Worm (Caenorhabditis elegans) whole organism, young adult: ENCODE measurements around the gene cnc-9.
A peak's percentile ranks its signal among the peaks of the same experiment; 100 is the strongest.

Experiments
- F10E7.11 ChIP-seq: sonication (generic microtip); optimal IDR thresholded peaks from 2 replicates; lab custom pipeline; 2017; ENCODE audit warnings: mild to moderate bottlenecking, missing genetic modification characterization, moderate library complexity, missing compliant biosample characterization
- F23B12.7 ChIP-seq: sonication (generic microtip); optimal IDR thresholded peaks from 2 replicates; lab custom pipeline; 2017; ENCODE audit warnings: missing genetic modification characterization, mild to moderate bottlenecking, missing compliant biosample characterization, antibody characterized with exemption, moderate library complexity; ENCODE audit not compliant: insufficient read depth
- F37B4.10 ChIP-seq: fragments of 200-800 bp; sonication (Bioruptor generic); IDR thresholded peaks from 2 replicates; pipeline ENCODE4 v1.3.6; 2022; ENCODE audit warnings: missing genetic modification characterization, missing compliant biosample characterization
- F39B2.1 ChIP-seq: fragments of 200-800 bp; sonication (Bioruptor generic); IDR thresholded peaks from 2 replicates; pipeline ENCODE4 v1.3.6; 2022; ENCODE audit warnings: missing genetic modification reagents, missing genetic modification characterization, missing compliant biosample characterization
- F52B5.7 ChIP-seq: sonication (generic microtip); optimal IDR thresholded peaks from 2 replicates; lab custom pipeline; 2016; ENCODE audit warnings: mild to moderate bottlenecking, missing genetic modification characterization, missing compliant biosample characterization
- Y53F4B.3 ChIP-seq: fragments of 200-800 bp; sonication (Bioruptor generic); IDR thresholded peaks from 2 replicates; pipeline ENCODE4 v1.3.6; 2022; ENCODE audit warnings: missing genetic modification reagents, missing genetic modification characterization, missing compliant biosample characterization
- Y67H2A.10 ChIP-seq: fragments of 200-800 bp; sonication (Bioruptor generic); conservative IDR thresholded peaks from 2 replicates; pipeline ENCODE4 v1.3.6; 2022; ENCODE audit warnings: missing genetic modification reagents, missing genetic modification characterization, missing compliant biosample characterization
- attf-3 ChIP-seq: fragments of 200-800 bp; sonication (Bioruptor generic); conservative IDR thresholded peaks from 2 replicates; pipeline ENCODE4 v1.3.6; 2022; ENCODE audit warnings: missing genetic modification reagents, missing genetic modification characterization, missing compliant biosample characterization
- attf-6 ChIP-seq: fragments of 200-800 bp; sonication (Bioruptor generic); IDR thresholded peaks from 2 replicates; pipeline ENCODE4 v1.3.6; 2022; ENCODE audit warnings: missing genetic modification reagents, missing genetic modification characterization, missing compliant biosample characterization
- bed-1 ChIP-seq: fragments of 200-800 bp; sonication (Bioruptor generic); IDR thresholded peaks from 2 replicates; pipeline ENCODE4 v1.3.6; 2022; ENCODE audit warnings: missing genetic modification reagents, missing genetic modification characterization, missing compliant biosample characterization
- bed-2 ChIP-seq: fragments of 200-800 bp; sonication (Bioruptor generic); IDR thresholded peaks from 2 replicates; pipeline ENCODE4 v1.3.6; 2022; ENCODE audit warnings: missing genetic modification reagents, missing genetic modification characterization, missing compliant biosample characterization
- cebp-1 ChIP-seq, 2 experiments: fragments of 200-800 bp in 1 of 2; sonication (Bioruptor generic) in 1 of 2; sonication (generic microtip) in 1 of 2; IDR thresholded peaks in 1 of 2; optimal IDR thresholded peaks in 1 of 2; 2 replicates each; pipeline versions ENCODE4 v1.3.6 to Lab custom; 2017 to 2022; ENCODE audit warnings: missing compliant biosample characterization in 2 of 2, missing genetic modification characterization in 2 of 2, mild to moderate bottlenecking in 1 of 2, missing genetic modification reagents in 1 of 2, moderate library complexity in 1 of 2
- ceh-58 ChIP-seq: fragments of 200-800 bp; sonication (Bioruptor generic); IDR thresholded peaks from 2 replicates; pipeline ENCODE4 v1.3.6; 2022; ENCODE audit warnings: missing genetic modification characterization, missing compliant biosample characterization
- die-1 ChIP-seq: sonication (generic microtip); optimal IDR thresholded peaks from 2 replicates; lab custom pipeline; 2016; ENCODE audit warnings: missing genotype, mild to moderate bottlenecking, missing genetic modification characterization, missing compliant biosample characterization
- dpff-1 ChIP-seq: sonication (generic microtip); optimal IDR thresholded peaks from 2 replicates; lab custom pipeline; 2017; ENCODE audit warnings: mild to moderate bottlenecking, missing genetic modification characterization, missing compliant biosample characterization
- egl-18 ChIP-seq: fragments of 200-800 bp; sonication (Bioruptor generic); IDR thresholded peaks from 2 replicates; pipeline ENCODE4 v1.3.6; 2022; ENCODE audit warnings: missing genetic modification reagents, missing genetic modification characterization, missing compliant biosample characterization
- egrh-3 ChIP-seq: fragments of 200-800 bp; sonication (Bioruptor generic); IDR thresholded peaks from 2 replicates; pipeline ENCODE4 v1.3.6; 2022; ENCODE audit warnings: missing genetic modification reagents, missing genetic modification characterization, missing compliant biosample characterization
- ekl-4 ChIP-seq: fragments of 200-800 bp; sonication (Bioruptor generic); IDR thresholded peaks from 2 replicates; pipeline ENCODE4 v1.3.6; 2022; ENCODE audit warnings: missing genetic modification reagents, missing genetic modification characterization, missing compliant biosample characterization
- hsf-1 ChIP-seq: fragments of 200-800 bp; sonication (Bioruptor generic); IDR thresholded peaks from 2 replicates; pipeline ENCODE4 v1.3.6; 2022; ENCODE audit warnings: missing genetic modification reagents, missing genetic modification characterization, missing compliant biosample characterization
- lag-1 ChIP-seq: fragments of 200-800 bp; sonication (Bioruptor generic); IDR thresholded peaks from 2 replicates; pipeline ENCODE4 v1.3.6; 2022; ENCODE audit warnings: missing genetic modification reagents, missing genetic modification characterization, missing compliant biosample characterization
- lir-1 ChIP-seq: fragments of 200-800 bp; sonication (Bioruptor generic); conservative IDR thresholded peaks from 2 replicates; pipeline ENCODE4 v1.3.6; 2022; ENCODE audit warnings: missing genetic modification reagents, missing genetic modification characterization, missing compliant biosample characterization
- lsl-1 ChIP-seq: fragments of 200-800 bp; sonication (Bioruptor generic); optimal IDR thresholded peaks from 2 replicates; lab custom pipeline; 2018; ENCODE audit warnings: mild to moderate bottlenecking, missing genetic modification characterization, moderate library complexity, missing compliant biosample characterization
- madf-8 ChIP-seq: fragments of 200-800 bp; sonication (Bioruptor generic); conservative IDR thresholded peaks from 2 replicates; pipeline ENCODE4 v1.3.6; 2022; ENCODE audit warnings: missing genetic modification reagents, missing genetic modification characterization, missing compliant biosample characterization
- mcd-1 ChIP-seq: fragments of 200-800 bp; sonication (Bioruptor generic); IDR thresholded peaks from 2 replicates; pipeline ENCODE4 v1.3.6; 2022; ENCODE audit warnings: missing genetic modification reagents, missing genetic modification characterization, missing compliant biosample characterization
- mes-4 ChIP-seq: sonication (generic microtip); optimal IDR thresholded peaks from 2 replicates; lab custom pipeline; 2016; ENCODE audit warnings: missing genotype, missing genetic modification characterization, missing compliant biosample characterization
- nfya-2 ChIP-seq: fragments of 200-800 bp; sonication (Bioruptor generic); IDR thresholded peaks from 2 replicates; pipeline ENCODE4 v1.3.6; 2022; ENCODE audit warnings: missing genetic modification reagents, missing genetic modification characterization, missing compliant biosample characterization
- nhr-80 ChIP-seq: sonication (generic microtip); optimal IDR thresholded peaks from 2 replicates; lab custom pipeline; 2016; ENCODE audit warnings: missing genetic modification characterization, missing compliant biosample characterization
- pbrm-1 ChIP-seq: fragments of 200-800 bp; sonication (Bioruptor generic); IDR thresholded peaks from 2 replicates; pipeline ENCODE4 v1.3.6; 2022; ENCODE audit warnings: missing genetic modification reagents, missing genetic modification characterization, missing compliant biosample characterization
- sdz-38 ChIP-seq: sonication (generic microtip); optimal IDR thresholded peaks from 2 replicates; lab custom pipeline; 2016; ENCODE audit warnings: missing genotype, missing genetic modification characterization, missing compliant biosample characterization
- sea-2 ChIP-seq: fragments of 200-800 bp; sonication (Bioruptor generic); IDR thresholded peaks from 2 replicates; pipeline ENCODE4 v1.3.6; 2022; ENCODE audit warnings: missing genetic modification characterization, missing compliant biosample characterization
- snpc-1.1 ChIP-seq: sonication (generic microtip); optimal IDR thresholded peaks from 2 replicates; lab custom pipeline; 2017; ENCODE audit warnings: missing genetic modification characterization, mild to moderate bottlenecking, missing compliant biosample characterization, antibody characterized with exemption, moderate library complexity, missing genotype, missing genetic modification reagents; ENCODE audit not compliant: insufficient read depth
- snpc-1.3 ChIP-seq: sonication (generic microtip); optimal IDR thresholded peaks from 2 replicates; lab custom pipeline; 2017; ENCODE audit warnings: missing genetic modification characterization, mild to moderate bottlenecking, missing compliant biosample characterization, antibody characterized with exemption, moderate library complexity, missing genotype, missing genetic modification reagents; ENCODE audit not compliant: insufficient read depth
- somi-1 ChIP-seq: fragments of 200-800 bp; sonication (Bioruptor generic); optimal IDR thresholded peaks from 2 replicates; lab custom pipeline; 2018; ENCODE audit warnings: mild to moderate bottlenecking, missing genetic modification characterization, missing compliant biosample characterization
- tbp1 ChIP-seq: fragments of 200-800 bp; sonication (Bioruptor generic); optimal IDR thresholded peaks from 2 replicates; lab custom pipeline; 2018; ENCODE audit warnings: mild to moderate bottlenecking, missing genetic modification characterization, missing compliant biosample characterization
- tlf-1 ChIP-seq: fragments of 200-800 bp; sonication (Bioruptor generic); optimal IDR thresholded peaks from 2 replicates; lab custom pipeline; 2018; ENCODE audit warnings: mild to moderate bottlenecking, missing genetic modification characterization, missing compliant biosample characterization
- ztf-22 ChIP-seq: fragments of 200-800 bp; sonication (Bioruptor generic); optimal IDR thresholded peaks from 2 replicates; lab custom pipeline; 2018; ENCODE audit warnings: mild to moderate bottlenecking, missing genetic modification characterization, moderate library complexity, missing compliant biosample characterization
- ztf-25 ChIP-seq: fragments of 200-800 bp; sonication (Bioruptor generic); IDR thresholded peaks from 2 replicates; pipeline ENCODE4 v1.3.6; 2022; ENCODE audit warnings: missing genetic modification reagents, missing genetic modification characterization, missing compliant biosample characterization
- ztf-28 ChIP-seq: fragments of 200-800 bp; sonication (Bioruptor generic); IDR thresholded peaks from 2 replicates; pipeline ENCODE4 v1.3.6; 2022; ENCODE audit warnings: missing genetic modification reagents, missing genetic modification characterization, missing compliant biosample characterization
- ztf-6 ChIP-seq: fragments of 200-800 bp; sonication (Bioruptor generic); IDR thresholded peaks from 2 replicates; pipeline ENCODE4 v1.3.6; 2022; ENCODE audit warnings: missing genetic modification reagents, missing genetic modification characterization, missing compliant biosample characterization

Gene cnc-9

DNA sequence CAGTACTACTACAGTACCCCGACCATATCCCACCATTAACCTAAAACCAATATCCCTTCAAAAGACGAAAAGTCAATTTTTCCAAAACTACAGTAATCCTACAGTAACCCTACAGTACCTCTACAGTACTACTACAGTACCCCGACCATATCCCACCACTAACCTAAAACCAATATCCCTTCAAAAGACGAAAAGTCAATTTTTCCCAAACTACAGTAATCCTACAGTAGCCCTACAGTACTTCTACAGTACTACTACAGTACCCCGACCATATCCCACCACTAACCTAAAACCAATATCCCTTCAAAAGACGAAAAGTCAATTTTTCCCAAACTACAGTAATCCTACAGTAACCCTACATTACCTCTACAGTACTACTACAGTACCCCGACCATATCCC, 43.5 kb upstream of the cnc-9 start:
- TF ChIP-seq F37B4.10 (GFP tag; lab: Robert Waterston, UW) (peak; percentile 94; the same call in 1 of the 2 replicates), ekl-4 (GFP tag; lab: Robert Waterston, UW) (peak; percentile 21; the same call in 1 of the 2 replicates), Y67H2A.10 (GFP tag; lab: Robert Waterston, UW) (peak; percentile 19; the same call in 1 of the 2 replicates), egrh-3 (GFP tag; lab: Robert Waterston, UW) (peak; percentile 88), F39B2.1 (0 out of 2 replicates have a peak, but pooled peaks have one; percentile 51), pbrm-1 (GFP tag; lab: Robert Waterston, UW) (0 out of 2 replicates have a peak, but pooled peaks have one; percentile 34), bed-1 (0 out of 2 replicates have a peak, but pooled peaks have one; percentile 20), bed-2 (GFP tag; lab: Robert Waterston, UW) (peak; percentile 9; the same call in 1 of the 2 replicates), ztf-6 (0 out of 2 replicates have a peak, but pooled peaks have one; percentile 35), ztf-25 (0 out of 2 replicates have a peak, but pooled peaks have one; percentile 75), sea-2 (GFP tag; lab: Robert Waterston, UW) (0 out of 2 replicates have a peak, but pooled peaks have one; percentile 33), attf-3 (peak; percentile 62), ztf-28 (GFP tag; lab: Robert Waterston, UW) (0 out of 2 replicates have a peak, but pooled peaks have one; percentile 43), egl-18 (0 out of 2 replicates have a peak, but pooled peaks have one; percentile 53)

DNA sequence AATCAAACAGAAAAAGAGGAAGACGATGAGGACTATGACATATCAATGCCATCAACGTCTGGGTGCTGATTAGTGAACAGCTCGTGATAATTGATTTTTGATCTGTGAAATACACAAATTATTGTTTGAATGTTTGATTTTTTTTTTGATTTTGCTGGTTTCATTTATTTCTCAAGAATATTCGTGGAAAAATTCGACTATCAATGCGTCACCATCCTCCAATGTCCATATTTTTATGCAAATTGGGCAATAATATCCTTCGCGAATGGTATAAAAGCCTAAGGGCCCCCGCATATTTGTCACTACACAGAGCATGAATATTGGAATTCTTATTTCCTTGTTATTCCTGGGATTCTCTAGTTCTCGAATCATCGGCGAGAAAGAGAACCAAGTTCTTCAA, 39.8 kb upstream of the cnc-9 start, which contains the start of gene try-13:
TSS of gene try-13 (plus strand) at position 301 of the 400 bp plus-strand sequence.
- TF ChIP-seq nhr-80 (tag; lab: Kevin White, UChicago) = no peak
- no peak for TF ChIP-seq mes-4 (tag; lab: Kevin White, UChicago)
- no peak for TF ChIP-seq snpc-1.3
- TF ChIP-seq snpc-1.1 = no peak
- TF ChIP-seq somi-1 (GFP tag; lab: Kevin White, UChicago) = no peak
- no peak for TF ChIP-seq F23B12.7
- no peak for TF ChIP-seq madf-8 (GFP tag; lab: Robert Waterston, UW)
- no peak for TF ChIP-seq ztf-22 (GFP tag; lab: Kevin White, UChicago)
- TF ChIP-seq lsl-1 (GFP tag; lab: Kevin White, UChicago) = no peak
- TF ChIP-seq bed-1 = no peak
- TF ChIP-seq attf-6 (GFP tag; lab: Robert Waterston, UW) = no peak
- TF ChIP-seq tlf-1 (GFP tag; lab: Kevin White, UChicago) = no peak
- no peak for TF ChIP-seq die-1
- no peak for TF ChIP-seq dpff-1 (tag; lab: Kevin White, UChicago)
- no peak for TF ChIP-seq lir-1 (GFP tag; lab: Robert Waterston, UW)
- TF ChIP-seq Y53F4B.3 (GFP tag; lab: Robert Waterston, UW) = no peak
- TF ChIP-seq egl-18 = no peak

DNA sequence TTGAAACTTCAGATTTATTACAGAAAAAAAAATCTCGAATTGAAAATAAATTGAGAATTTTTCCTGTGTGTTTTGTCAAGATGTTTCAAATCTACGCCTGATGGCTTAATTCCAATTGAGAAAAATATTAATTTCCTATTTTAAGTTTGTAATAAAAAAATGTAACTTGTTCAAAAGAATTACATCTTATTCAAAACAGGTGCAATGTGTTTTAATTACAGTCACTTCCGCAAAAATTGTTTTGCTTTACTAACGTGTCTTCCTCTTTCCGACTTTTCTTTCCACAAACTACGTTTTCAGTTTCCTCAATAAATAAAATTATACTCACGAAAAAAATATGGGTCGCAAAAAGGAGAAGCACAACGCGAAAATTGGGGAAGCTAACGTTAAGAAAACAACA, 38.0 kb upstream of the cnc-9 start, which contains the start of gene F25E5.16:
TSS of gene F25E5.16 (plus strand) at position 301 of the 400 bp plus-strand sequence.
- no peak for TF ChIP-seq mcd-1
- TF ChIP-seq lag-1 (GFP tag; lab: Robert Waterston, UW) = no peak
- TF ChIP-seq snpc-1.1 = no peak
- no peak for TF ChIP-seq F39B2.1
- TF ChIP-seq F10E7.11 = no peak
- TF ChIP-seq ceh-58 = no peak
- TF ChIP-seq nfya-2 = no peak
- TF ChIP-seq cebp-1 (GFP tag; IDR thresholded peaks at IDR 0.05; lab: Robert Waterston, UW) = no peak
- no peak for TF ChIP-seq cebp-1 (tag; optimal IDR thresholded peaks at IDR 0.05; lab: Kevin White, UChicago)
- TF ChIP-seq tbp1 (GFP tag; lab: Kevin White, UChicago) = no peak
- no peak for TF ChIP-seq hsf-1 (GFP tag; lab: Robert Waterston, UW)
- TF ChIP-seq F52B5.7 = no peak
- no peak for TF ChIP-seq sdz-38 (tag; lab: Kevin White, UChicago)
